Fruit fly (Drosophila melanogaster): ENCODE data around the gene CG43732.

CG43732 gene

DNA sequence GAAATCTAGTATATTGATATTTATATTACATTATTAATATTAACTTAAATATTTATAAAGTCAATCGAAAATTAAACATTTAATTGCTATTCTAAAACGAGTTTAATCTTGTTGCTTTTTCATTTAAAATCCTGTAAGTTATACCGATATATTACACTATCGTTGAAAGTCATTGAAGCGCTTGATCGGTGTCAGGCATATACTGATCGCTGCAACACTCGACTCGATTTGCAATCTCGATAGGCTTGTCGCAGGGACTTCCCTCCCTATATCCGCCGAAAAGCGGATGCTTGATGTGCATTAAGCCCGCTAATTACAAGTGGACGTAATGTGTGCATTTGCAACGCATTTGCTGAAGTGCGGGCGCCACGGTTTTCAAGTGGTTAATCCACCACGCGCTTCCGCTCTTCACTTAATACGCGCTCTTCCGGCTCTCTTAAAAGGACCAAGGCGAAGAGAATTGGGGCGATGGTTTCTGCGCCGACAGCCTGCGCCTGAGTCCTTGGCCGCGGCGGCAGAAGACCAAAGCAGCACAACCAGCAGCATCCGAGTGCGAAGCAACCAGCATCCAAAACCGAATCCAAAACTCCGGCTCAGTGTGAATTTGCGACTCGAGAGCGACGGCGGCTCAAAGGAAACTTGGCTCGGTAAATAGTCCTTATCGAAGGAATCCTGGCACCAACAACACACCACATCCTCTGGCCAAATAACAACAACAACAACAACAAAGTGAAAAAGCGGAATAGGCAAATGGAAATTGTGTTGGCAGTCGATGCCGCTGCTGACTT lies 20.9 kb upstream of the CG43732 start, which contains the start of gene CG42613 (continued):
- peak; percentile 74 for TF ChIP-seq Opbp (GFP tag; IDR thresholded peaks at IDR 0.05; ENCODE audit: partially characterized antibody)
- peak; percentile 64 for TF ChIP-seq HLH3B (GFP tag; IDR thresholded peaks at IDR 0.05)
- peak; percentile 47 for TF ChIP-seq tap (tag; optimal IDR thresholded peaks at IDR 0.05)
- TF ChIP-seq Rfx (GFP tag; IDR thresholded peaks at IDR 0.05) = peak; percentile 73
- TF ChIP-seq CG8388 (GFP tag; optimal IDR thresholded peaks at IDR 0.05) = peak; percentile 58
- TF ChIP-seq fru (optimal IDR thresholded peaks at IDR 0.05) = no peak
- peak; percentile 15 for TF ChIP-seq CG3995 (GFP tag; optimal IDR thresholded peaks at IDR 0.05)
- TF ChIP-seq CG12659 (GFP tag; optimal IDR thresholded peaks at IDR 0.05) = peak; percentile 73
- TF ChIP-seq exex (tag; optimal IDR thresholded peaks at IDR 0.05) = no peak
- no peak for TF ChIP-seq CG6175 (GFP tag; IDR thresholded peaks at IDR 0.05)
- peak; percentile 78 for TF ChIP-seq CG6791 (GFP tag; IDR thresholded peaks at IDR 0.05; ENCODE audit: partially characterized antibody)
- peak; percentile 81 for TF ChIP-seq Asciz (GFP tag; optimal IDR thresholded peaks at IDR 0.05)
- TF ChIP-seq CG10321 (GFP tag; IDR thresholded peaks at IDR 0.05) = peak; percentile 60
- 0 out of 2 replicates have a peak, but pooled peaks have one; percentile 10 for TF ChIP-seq CG7372 (GFP tag; IDR thresholded peaks at IDR 0.05)
- peak; percentile 70 for TF ChIP-seq Side (GFP tag; optimal IDR thresholded peaks at IDR 0.05)
- peak; percentile 61; the same call in 1 of the 2 replicates for TF ChIP-seq Adf1 (GFP tag; IDR thresholded peaks at IDR 0.05)
- TF ChIP-seq dpn (GFP tag; optimal IDR thresholded peaks at IDR 0.05) = peak in 1 of 2 experiments; percentile 72
- peak; percentile 71 for TF ChIP-seq CG15514 (GFP tag; optimal IDR thresholded peaks at IDR 0.05)
- no peak for TF ChIP-seq CG12299 (tag; optimal IDR thresholded peaks at IDR 0.05)
- TF ChIP-seq sna (GFP tag; IDR thresholded peaks at IDR 0.05; ENCODE audit: partially characterized antibody) = no peak
- peak; percentile 45 for TF ChIP-seq E2f1 (GFP tag; IDR thresholded peaks at IDR 0.05)
- TF ChIP-seq pb (GFP tag; optimal IDR thresholded peaks at IDR 0.05) = peak; percentile 81
- peak; percentile 56 for TF ChIP-seq CG2202 (tag; optimal IDR thresholded peaks at IDR 0.05)
- TF ChIP-seq NK7.1 (GFP tag; optimal IDR thresholded peaks at IDR 0.05) = peak; percentile 42
- TF ChIP-seq kay (GFP tag; optimal IDR thresholded peaks at IDR 0.05) = no peak
- no peak for TF ChIP-seq Gsc (GFP tag; IDR thresholded peaks at IDR 0.05)
- TF ChIP-seq vvl (GFP tag; IDR thresholded peaks at IDR 0.05) = peak; percentile 57; the same call in 1 of the 2 replicates
- peak; percentile 78 for TF ChIP-seq CG7963 (GFP tag; IDR thresholded peaks at IDR 0.05; ENCODE audit: partially characterized antibody)
- peak; percentile 82 for TF ChIP-seq NfI (GFP tag; optimal IDR thresholded peaks at IDR 0.05)
- no peak for TF ChIP-seq CG10543 (GFP tag; optimal IDR thresholded peaks at IDR 0.05)
- TF ChIP-seq Taf1 (GFP tag; IDR thresholded peaks at IDR 0.05) = 0 out of 2 replicates have a peak, but pooled peaks have one; percentile 18
- no peak for TF ChIP-seq Bteb2 (GFP tag; optimal IDR thresholded peaks at IDR 0.05)
- peak; percentile 2 for TF ChIP-seq nmo (GFP tag; optimal IDR thresholded peaks at IDR 0.05)
- no peak for TF ChIP-seq cwo (GFP tag; optimal IDR thresholded peaks at IDR 0.05)
- peak; percentile 37 for TF ChIP-seq MBD-R2 (GFP tag; IDR thresholded peaks at IDR 0.05)
- peak; percentile 63 for TF ChIP-seq CG14441 (GFP tag; IDR thresholded peaks at IDR 0.05)
- TF ChIP-seq Xbp1 (GFP tag; optimal IDR thresholded peaks at IDR 0.05) = peak; percentile 57
- peak; percentile 64 for TF ChIP-seq CG18619 (GFP tag; optimal IDR thresholded peaks at IDR 0.05)
- TF ChIP-seq CG15011 (GFP tag; optimal IDR thresholded peaks at IDR 0.05) = no peak
- no peak for TF ChIP-seq CG13424 (tag; optimal IDR thresholded peaks at IDR 0.05)
- peak; percentile 20 for TF ChIP-seq CG8944 (GFP tag; optimal IDR thresholded peaks at IDR 0.05)
- TF ChIP-seq CG1233 (GFP tag; optimal IDR thresholded peaks at IDR 0.05) = peak; percentile 87
- peak; percentile 49; the same call in 1 of the 3 replicates for TF ChIP-seq CG11560 (tag; IDR thresholded peaks at IDR 0.05)
- no peak for TF ChIP-seq Atf3 (GFP tag; optimal IDR thresholded peaks at IDR 0.05)
- TF ChIP-seq fd96Cb (tag; optimal IDR thresholded peaks at IDR 0.05) = peak; percentile 54
- peak; percentile 89 for TF ChIP-seq CG3163 (GFP tag; optimal IDR thresholded peaks at IDR 0.05)
- TF ChIP-seq knrl (GFP tag; IDR thresholded peaks at IDR 0.05; ENCODE audit: partially characterized antibody) = no peak
- TF ChIP-seq CG2875 (GFP tag; optimal IDR thresholded peaks at IDR 0.05) = peak; percentile 67
- TF ChIP-seq Spps (tag; optimal IDR thresholded peaks at IDR 0.05) = peak; percentile 36
